Fruit fly (Drosophila melanogaster) whole organism, wandering third instar larva: ENCODE results near the gene CG13895.
A peak's percentile ranks its signal among the peaks of the same experiment; 100 is the strongest.

ENCODE experiments used
- Abd-B ChIP-seq: fragments of >200 bp; optimal IDR thresholded peaks from 2 replicates; lab custom pipeline; 2017; ENCODE audit warnings: missing biosample characterization, missing genetic modification characterization
- CG32264 ChIP-seq: fragments of 200-800 bp; sonication (Bioruptor generic); optimal IDR thresholded peaks from 2 replicates; lab custom pipeline; 2016; ENCODE audit warnings: missing biosample characterization, missing genetic modification characterization
- CG9705 ChIP-seq: fragments of 200-800 bp; sonication (Bioruptor generic); optimal IDR thresholded peaks from 2 replicates; lab custom pipeline; 2018; ENCODE audit warnings: missing biosample characterization, mild to moderate bottlenecking, missing genetic modification characterization
- CrebA ChIP-seq: fragments of 200-800 bp; sonication (Bioruptor generic); optimal IDR thresholded peaks from 2 replicates; lab custom pipeline; 2016; ENCODE audit warnings: missing biosample characterization, mild to moderate bottlenecking, missing genetic modification characterization, borderline replicate concordance
- Dfd ChIP-seq: fragments of >200 bp; optimal IDR thresholded peaks from 2 replicates; lab custom pipeline; 2017; ENCODE audit warnings: missing biosample characterization, missing genetic modification characterization
- Dif ChIP-seq: fragments of 200-275, 200-300 bp; sonication (Bioruptor generic); optimal IDR thresholded peaks from 2 replicates; lab custom pipeline; 2018; ENCODE audit warnings: missing biosample characterization, missing genetic modification characterization; ENCODE audit not compliant: partially characterized antibody
- GATAd ChIP-seq: sonication (Bioruptor generic); optimal IDR thresholded peaks from 2 replicates; lab custom pipeline; 2016; ENCODE audit warnings: missing biosample characterization, missing genetic modification characterization
- HLH106 ChIP-seq: fragments of 200-800 bp; optimal IDR thresholded peaks from 3 replicates; lab custom pipeline; 2019; ENCODE audit warnings: missing biosample characterization, mild to moderate bottlenecking, missing genetic modification characterization, moderate library complexity
- Hnf4 ChIP-seq: fragments of 200-800 bp; sonication (Bioruptor generic); optimal IDR thresholded peaks from 2 replicates; lab custom pipeline; 2016; ENCODE audit warnings: missing biosample characterization, mild to moderate bottlenecking, missing genetic modification characterization
- Hr78 ChIP-seq: fragments of >200 bp; optimal IDR thresholded peaks from 2 replicates; lab custom pipeline; 2017; ENCODE audit warnings: missing biosample characterization, missing genetic modification characterization
- Hr83 ChIP-seq: fragments of 200-300 bp; sonication (Bioruptor generic); optimal IDR thresholded peaks from 2 replicates; lab custom pipeline; 2016; ENCODE audit warnings: missing biosample characterization, mild to moderate bottlenecking, missing genetic modification characterization, moderate library complexity; ENCODE audit not compliant: poor library complexity, severe bottlenecking
- Jra ChIP-seq: sonication (Bioruptor generic); optimal IDR thresholded peaks from 2 replicates; lab custom pipeline; 2016; ENCODE audit warnings: missing biosample characterization, missing genetic modification characterization
- Mio ChIP-seq: sonication (Bioruptor generic); optimal IDR thresholded peaks from 2 replicates; lab custom pipeline; 2016; ENCODE audit warnings: missing biosample characterization, missing genetic modification characterization
- Myc ChIP-seq: fragments of >200 bp; optimal IDR thresholded peaks from 2 replicates; lab custom pipeline; 2017
- N ChIP-seq: fragments of >200 bp; optimal IDR thresholded peaks from 2 replicates; lab custom pipeline; 2018; ENCODE audit warnings: missing biosample characterization, missing external identifiers, missing genetic modification characterization
- OdsH ChIP-seq: fragments of 200-800 bp; sonication (Bioruptor generic); optimal IDR thresholded peaks from 2 replicates; lab custom pipeline; 2016; ENCODE audit warnings: missing biosample characterization, mild to moderate bottlenecking, missing genetic modification characterization
- Rel ChIP-seq, 2 experiments: fragments of 200-800 bp; sonication (Bioruptor generic) in 1 of 2; optimal IDR thresholded peaks; 2 replicates in 1 of 2; 3 replicates in 1 of 2; lab custom pipeline; 2016 to 2019; ENCODE audit warnings: mild to moderate bottlenecking in 2 of 2, missing biosample characterization in 2 of 2, missing genetic modification characterization in 2 of 2, moderate library complexity in 1 of 2
- Sp1 ChIP-seq: fragments of 200-800 bp; sonication (Bioruptor generic); optimal IDR thresholded peaks from 3 replicates; lab custom pipeline; 2019; ENCODE audit warnings: missing biosample characterization, mild to moderate bottlenecking, missing genetic modification characterization, moderate library complexity
- Vsx2 ChIP-seq: fragments of 200-300, 225-300 bp; sonication (Bioruptor generic); optimal IDR thresholded peaks from 2 replicates; lab custom pipeline; 2018; ENCODE audit warnings: missing biosample characterization, missing genetic modification characterization; ENCODE audit not compliant: partially characterized antibody
- br ChIP-seq: fragments of 200-800 bp; sonication (Bioruptor generic); optimal IDR thresholded peaks from 2 replicates; lab custom pipeline; 2016; ENCODE audit warnings: missing biosample characterization, missing genetic modification characterization
- brk ChIP-seq: fragments of 200-800 bp; sonication (Bioruptor generic); optimal IDR thresholded peaks from 2 replicates; lab custom pipeline; 2016; ENCODE audit warnings: missing biosample characterization, mild to moderate bottlenecking, missing genetic modification characterization
- dl ChIP-seq, 2 experiments: fragments of 175-275, 200-275 bp in 1 of 2; fragments of 200-275 bp in 1 of 2; sonication (Bioruptor generic); optimal IDR thresholded peaks; lab custom pipeline; 2018; ENCODE audit warnings: mild to moderate bottlenecking in 2 of 2, missing biosample characterization in 2 of 2, missing genetic modification characterization in 2 of 2, moderate library complexity in 2 of 2; ENCODE audit not compliant: partially characterized antibody in 2 of 2, insufficient read depth in 1 of 2
- dmrt93B ChIP-seq: fragments of 200-800 bp; sonication (Bioruptor generic); optimal IDR thresholded peaks from 2 replicates; lab custom pipeline; 2018; ENCODE audit warnings: missing biosample characterization, mild to moderate bottlenecking, missing genetic modification characterization
- dsf ChIP-seq: sonication (Bioruptor generic); optimal IDR thresholded peaks from 2 replicates; lab custom pipeline; 2016; ENCODE audit warnings: missing biosample characterization, missing genetic modification characterization, borderline replicate concordance
- ey ChIP-seq: fragments of 200-800 bp; sonication (Bioruptor generic); optimal IDR thresholded peaks from 2 replicates; lab custom pipeline; 2016; ENCODE audit warnings: missing biosample characterization, missing genetic modification characterization
- foxo ChIP-seq, 2 experiments: fragments of 200-800 bp; sonication (Bioruptor generic); optimal IDR thresholded peaks; 2 replicates in 1 of 2; 3 replicates in 1 of 2; lab custom pipeline; 2016 to 2017; ENCODE audit warnings: missing biosample characterization in 2 of 2, missing genetic modification characterization in 2 of 2
- fru ChIP-seq: fragments of 200-800 bp; sonication (Bioruptor generic); optimal IDR thresholded peaks from 3 replicates; lab custom pipeline; 2016; ENCODE audit warnings: missing biosample characterization, mild to moderate bottlenecking, missing genetic modification characterization
- h ChIP-seq: fragments of 200-800 bp; sonication (Bioruptor generic); optimal IDR thresholded peaks from 3 replicates; lab custom pipeline; 2016; ENCODE audit warnings: missing biosample characterization, mild to moderate bottlenecking, missing genetic modification characterization
- jim ChIP-seq: fragments of 175-275, 200-325 bp; sonication (Bioruptor generic); optimal IDR thresholded peaks from 2 replicates; lab custom pipeline; 2016; ENCODE audit warnings: missing biosample characterization, mild to moderate bottlenecking, missing genetic modification characterization
- lola ChIP-seq: fragments of >200 bp; optimal IDR thresholded peaks from 2 replicates; lab custom pipeline; 2017; ENCODE audit warnings: missing biosample characterization, missing genetic modification characterization
- pan ChIP-seq: fragments of >200 bp; optimal IDR thresholded peaks from 2 replicates; lab custom pipeline; 2017
- psq ChIP-seq: fragments of 200-800 bp; sonication (Bioruptor generic); optimal IDR thresholded peaks from 3 replicates; lab custom pipeline; 2017; ENCODE audit warnings: missing biosample characterization, mild to moderate bottlenecking, missing genetic modification characterization, moderate library complexity
- rgr ChIP-seq: fragments of 200-800 bp; sonication (Bioruptor generic); optimal IDR thresholded peaks from 3 replicates; lab custom pipeline; 2016; ENCODE audit warnings: missing biosample characterization, mild to moderate bottlenecking, missing genetic modification characterization
- sage ChIP-seq: fragments of 200-800 bp; sonication (Bioruptor generic); optimal IDR thresholded peaks from 2 replicates; lab custom pipeline; 2016; ENCODE audit warnings: missing biosample characterization, mild to moderate bottlenecking, missing genetic modification characterization
- sv ChIP-seq: fragments of 200-800 bp; sonication (Bioruptor generic); optimal IDR thresholded peaks from 3 replicates; lab custom pipeline; 2016; ENCODE audit warnings: missing biosample characterization, missing genetic modification characterization
- tai ChIP-seq: sonication (Bioruptor generic); optimal IDR thresholded peaks from 2 replicates; lab custom pipeline; 2016; ENCODE audit warnings: missing biosample characterization, missing genetic modification characterization
- usp ChIP-seq: fragments of >200 bp; optimal IDR thresholded peaks from 2 replicates; lab custom pipeline; 2017; ENCODE audit warnings: missing biosample characterization, missing genetic modification characterization
- woc ChIP-seq: sonication (Bioruptor generic); optimal IDR thresholded peaks from 2 replicates; lab custom pipeline; 2016; ENCODE audit warnings: missing biosample characterization, mild to moderate bottlenecking, missing genetic modification characterization

CG13895 gene

DNA sequence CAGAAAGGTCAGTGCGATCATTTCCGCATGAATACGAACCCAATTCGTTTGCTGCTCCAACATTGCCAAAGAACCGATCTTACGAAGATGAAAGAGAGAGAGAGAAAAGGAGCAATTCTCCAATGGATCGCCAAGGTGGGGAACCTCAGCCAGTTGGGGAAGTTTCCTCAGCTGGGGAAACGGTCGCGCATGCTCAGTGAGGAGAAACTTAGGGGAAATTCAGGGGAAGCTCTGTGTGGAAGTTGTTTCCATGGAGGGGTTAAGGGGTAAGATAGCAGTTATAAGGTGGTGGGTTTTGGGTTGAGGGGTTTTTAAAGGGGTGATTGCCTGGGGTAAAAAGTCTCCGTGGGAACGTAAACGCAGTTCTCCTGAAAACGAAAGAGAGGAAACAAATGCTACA is 34.7 kb downstream of the CG13895 start:
- TF ChIP-seq Dif (no peak), dl (GFP tag; optimal IDR thresholded peaks at IDR 0.05; lab: Kevin White, UChicago; ENCODE audit: insufficient read depth in 1 of 2, partially characterized antibody in 2 of 2) (no peak), Sp1 (GFP tag; lab: Kevin White, UChicago) (no peak), N (GFP tag; lab: Kevin White, UChicago) (peak; percentile 32), dmrt93B (no peak), h (GFP tag; lab: Kevin White, UChicago) (no peak), Hr78 (GFP tag; lab: Kevin White, UChicago) (no peak), foxo (GFP tag; optimal IDR thresholded peaks at IDR 0.05; lab: Kevin White, UChicago) (no peak), psq (no peak), brk (GFP tag; lab: Kevin White, UChicago) (no peak), fru (no peak), Myc (peak; percentile 98), Hnf4 (GFP tag; lab: Kevin White, UChicago) (no peak), CrebA (GFP tag; lab: Kevin White, UChicago) (no peak), woc (GFP tag; lab: Kevin White, UChicago) (no peak)

DNA sequence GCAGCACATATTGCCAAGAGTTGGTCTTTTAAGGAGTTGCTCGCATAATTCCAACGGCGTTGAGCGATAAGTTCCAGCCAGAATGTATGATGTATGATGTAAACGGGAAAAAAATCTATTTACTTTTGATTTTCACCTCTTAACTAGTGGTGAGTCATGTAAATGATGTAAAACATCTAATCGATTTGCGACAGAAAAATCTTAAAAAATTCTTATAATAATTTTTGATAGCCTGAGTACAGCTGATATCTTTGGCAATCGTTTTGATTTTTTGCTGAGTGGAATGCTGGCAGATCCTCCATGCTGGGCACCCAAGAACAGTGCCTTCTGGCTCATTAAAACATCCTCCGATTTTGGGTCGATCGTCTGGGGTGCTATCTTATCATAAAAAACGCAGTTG is 41.5 kb downstream of the CG13895 start:
- no peak for TF ChIP-seq Abd-B (GFP tag; lab: Kevin White, UChicago)
- TF ChIP-seq Hr83 (GFP tag; lab: Kevin White, UChicago) = no peak
- TF ChIP-seq foxo (GFP tag; optimal IDR thresholded peaks at IDR 0.05; lab: Kevin White, UChicago) = peak in 1 of 2 experiments; percentile 28
- TF ChIP-seq rgr (GFP tag; lab: Kevin White, UChicago) = peak; percentile 39
- TF ChIP-seq Jra = no peak
- peak; percentile 35 for TF ChIP-seq HLH106 (tag; lab: Kevin White, UChicago)
- peak; percentile 44 for TF ChIP-seq fru
- TF ChIP-seq Dif = no peak
- TF ChIP-seq br (GFP tag; lab: Kevin White, UChicago) = peak; percentile 12
- peak; percentile 3 for TF ChIP-seq h (GFP tag; lab: Kevin White, UChicago)

DNA sequence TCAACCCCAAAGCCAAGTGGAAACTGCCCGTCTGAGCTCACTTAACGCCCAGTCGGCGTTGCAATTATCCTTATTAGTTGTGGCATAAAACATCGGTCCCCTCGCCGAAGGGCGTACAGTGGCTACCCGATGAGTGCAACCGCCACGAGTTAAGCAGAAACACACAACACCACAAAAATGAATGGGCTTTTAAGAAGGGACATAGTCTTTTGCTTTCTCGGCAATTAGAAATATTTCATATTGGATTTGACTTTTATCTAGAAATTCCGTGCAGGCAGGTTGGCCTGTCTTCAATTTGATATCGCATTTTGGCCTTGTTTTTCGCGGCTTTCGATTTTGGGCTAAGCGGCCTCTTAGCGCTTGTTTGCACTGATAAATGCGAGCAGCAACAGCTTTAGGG is 44.1 kb downstream of the CG13895 start:
- TF ChIP-seq psq (peak; percentile 74), usp (GFP tag; lab: Kevin White, UChicago) (no peak), h (GFP tag; lab: Kevin White, UChicago) (peak; percentile 88), rgr (GFP tag; lab: Kevin White, UChicago) (peak; percentile 85), Vsx2 (GFP tag; lab: Kevin White, UChicago) (no peak), br (GFP tag; lab: Kevin White, UChicago) (peak; percentile 89), CG32264 (GFP tag; lab: Kevin White, UChicago) (peak; percentile 76), woc (GFP tag; lab: Kevin White, UChicago) (peak; percentile 84), Sp1 (GFP tag; lab: Kevin White, UChicago) (peak; percentile 84), Jra (peak; percentile 50), Mio (GFP tag; lab: Kevin White, UChicago) (peak; percentile 9), Dif (no peak), Hr83 (GFP tag; lab: Kevin White, UChicago) (peak; percentile 31), GATAd (GFP tag; lab: Kevin White, UChicago) (no peak), Rel (GFP tag; optimal IDR thresholded peaks at IDR 0.05; lab: Kevin White, UChicago) (no peak), Rel (tag; optimal IDR thresholded peaks at IDR 0.05; lab: Kevin White, UChicago) (peak; percentile 51), fru (peak; percentile 85), brk (GFP tag; lab: Kevin White, UChicago) (peak; percentile 71), Hr78 (GFP tag; lab: Kevin White, UChicago) (no peak), sage (GFP tag; lab: Kevin White, UChicago) (peak; percentile 79), sv (GFP tag; lab: Kevin White, UChicago) (no peak), pan (lab: Kevin White, UChicago) (no peak), HLH106 (tag; lab: Kevin White, UChicago) (peak; percentile 89), OdsH (peak; percentile 85), dsf (no peak), lola (GFP tag; lab: Kevin White, UChicago) (no peak), dmrt93B (peak; percentile 76), Myc (no peak), Abd-B (GFP tag; lab: Kevin White, UChicago) (no peak), ey (GFP tag; lab: Kevin White, UChicago) (peak; percentile 88), Hnf4 (GFP tag; lab: Kevin White, UChicago) (peak; percentile 90), dl (GFP tag; optimal IDR thresholded peaks at IDR 0.05; lab: Kevin White, UChicago; ENCODE audit: insufficient read depth in 1 of 2, partially characterized antibody in 2 of 2) (no peak), tai (GFP tag; lab: Kevin White, UChicago) (no peak), CG9705 (GFP tag; lab: Kevin White, UChicago) (peak; percentile 73), N (GFP tag; lab: Kevin White, UChicago) (no peak), CrebA (GFP tag; lab: Kevin White, UChicago) (peak; percentile 49), jim (no peak), foxo (GFP tag; optimal IDR thresholded peaks at IDR 0.05; lab: Kevin White, UChicago) (peak; percentile 8 to 88), Dfd (GFP tag; lab: Kevin White, UChicago) (no peak)
- TF ChIP-seq, all 38 proteins: peak for 22
